Fruit fly (Drosophila melanogaster): ENCODE data around the gene CG16812.

DNA sequence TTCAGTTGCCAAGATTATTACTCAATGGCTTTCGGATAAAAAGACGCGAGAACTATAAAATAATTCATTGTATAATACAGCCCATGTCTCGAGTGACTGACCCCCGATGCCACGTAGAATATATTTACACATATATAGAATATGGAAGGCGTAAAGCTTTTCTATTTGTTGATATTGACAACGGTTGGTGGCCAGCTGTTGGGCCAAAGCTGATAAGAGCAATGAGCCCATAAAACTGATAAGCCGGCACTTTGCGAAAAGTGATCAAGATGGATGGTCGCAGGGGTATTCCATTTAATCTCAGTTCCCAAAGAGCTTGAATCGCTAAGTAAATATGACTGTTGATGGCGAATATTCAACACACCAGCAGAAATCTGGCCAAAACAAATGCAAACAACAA lies 31.9 kb upstream of the CG16812 start:
- no peak for TF ChIP-seq Dll (optimal IDR thresholded peaks at IDR 0.05)
- no peak for TF ChIP-seq CG8478 (optimal IDR thresholded peaks at IDR 0.05)
- no peak for TF ChIP-seq psq (optimal IDR thresholded peaks at IDR 0.05)
- TF ChIP-seq pan (optimal IDR thresholded peaks at IDR 0.05): no peak

Measured in whole organism.